Fruit fly (Drosophila melanogaster) whole organism, pupa: ENCODE data around the gene CG31626.

Experiments
- CG12605 ChIP-seq: fragments of 200-800 bp; sonication (Bioruptor generic); IDR thresholded peaks from 2 replicates; pipeline ENCODE4 v1.3.6; 2022; ENCODE audit warnings: missing biosample characterization, missing genetic modification characterization
- CG13204 ChIP-seq: fragments of 200-800 bp; sonication (Bioruptor generic); optimal IDR thresholded peaks from 2 replicates; lab custom pipeline; 2018; ENCODE audit warnings: missing biosample characterization, mild to moderate bottlenecking, missing genetic modification characterization, moderate library complexity
- CG32121 ChIP-seq: fragments of 200-800 bp; sonication (Bioruptor generic); IDR thresholded peaks from 2 replicates; pipeline ENCODE4 v1.3.6; 2022; ENCODE audit warnings: missing biosample characterization, missing genetic modification characterization
- CG34367 ChIP-seq: fragments of 200-800 bp; sonication (Bioruptor generic); optimal IDR thresholded peaks from 2 replicates; lab custom pipeline; 2018; ENCODE audit warnings: missing biosample characterization, mild to moderate bottlenecking, missing genetic modification characterization
- CG8301 ChIP-seq: fragments of 200-800 bp; sonication (Bioruptor generic); optimal IDR thresholded peaks from 2 replicates; lab custom pipeline; 2018; ENCODE audit warnings: missing biosample characterization, mild to moderate bottlenecking, missing genetic modification characterization
- CG9948 ChIP-seq: fragments of 200-800 bp; sonication (Bioruptor generic); optimal IDR thresholded peaks from 2 replicates; lab custom pipeline; 2018; ENCODE audit warnings: missing biosample characterization, mild to moderate bottlenecking, missing genetic modification characterization, moderate library complexity
- D1 ChIP-seq: fragments of 200-800 bp; sonication (Bioruptor generic); optimal IDR thresholded peaks from 2 replicates; lab custom pipeline; 2018; ENCODE audit warnings: missing biosample characterization, mild to moderate bottlenecking, missing genetic modification characterization, moderate library complexity
- EcR ChIP-seq: fragments of 200-800 bp; sonication (Bioruptor generic); optimal IDR thresholded peaks from 3 replicates; lab custom pipeline; 2019; ENCODE audit warnings: missing biosample characterization, missing genetic modification characterization, mild to moderate bottlenecking, moderate library complexity, missing genetic modification reagents
- Pif1A ChIP-seq: fragments of 200-800 bp; sonication (Bioruptor generic); optimal IDR thresholded peaks from 3 replicates; lab custom pipeline; 2016; ENCODE audit warnings: missing biosample characterization, missing genetic modification characterization
- Pif1B ChIP-seq: fragments of 200-800 bp; sonication (Bioruptor generic); optimal IDR thresholded peaks from 3 replicates; lab custom pipeline; 2016; ENCODE audit warnings: missing biosample characterization, missing genetic modification characterization
- Snoo ChIP-seq: fragments of 200-800 bp; sonication (Bioruptor generic); optimal IDR thresholded peaks from 3 replicates; lab custom pipeline; 2017; ENCODE audit warnings: missing biosample characterization, mild to moderate bottlenecking, missing genetic modification characterization, inconsistent platforms
- fd96Ca ChIP-seq: fragments of 200-800 bp; sonication (Bioruptor generic); IDR thresholded peaks from 3 replicates; pipeline ENCODE4 v1.3.6; 2022; ENCODE audit warnings: missing biosample characterization, missing genetic modification characterization
- gl ChIP-seq: fragments of 200-800 bp; sonication (Bioruptor generic); optimal IDR thresholded peaks from 2 replicates; lab custom pipeline; 2018; ENCODE audit warnings: missing biosample characterization, mild to moderate bottlenecking, missing genetic modification characterization

- TF ChIP-seq CG13204 (no peak), EcR (GFP tag; lab: Kevin White, UChicago) (no peak), CG32121 (GFP tag; lab: Robert Waterston, UW) (no peak), Pif1B (no peak), Pif1A (GFP tag; lab: Kevin White, UChicago) (no peak), CG9948 (tag; lab: Kevin White, UChicago) (no peak), D1 (no peak), fd96Ca (GFP tag; lab: Robert Waterston, UW) (no peak), CG8301 (no peak), CG12605 (GFP tag; lab: Robert Waterston, UW) (no peak), Snoo (tag; lab: Kevin White, UChicago) (no peak), gl (tag; lab: Kevin White, UChicago) (no peak), CG34367 (tag; lab: Kevin White, UChicago) (no peak)
These were observed 5.8 kb upstream of the CG31626 start for dm6 chr2L:21242369-21242768.
